Worm (Caenorhabditis elegans): ENCODE results near the gene phat-6.

The phat-6 gene

DNA sequence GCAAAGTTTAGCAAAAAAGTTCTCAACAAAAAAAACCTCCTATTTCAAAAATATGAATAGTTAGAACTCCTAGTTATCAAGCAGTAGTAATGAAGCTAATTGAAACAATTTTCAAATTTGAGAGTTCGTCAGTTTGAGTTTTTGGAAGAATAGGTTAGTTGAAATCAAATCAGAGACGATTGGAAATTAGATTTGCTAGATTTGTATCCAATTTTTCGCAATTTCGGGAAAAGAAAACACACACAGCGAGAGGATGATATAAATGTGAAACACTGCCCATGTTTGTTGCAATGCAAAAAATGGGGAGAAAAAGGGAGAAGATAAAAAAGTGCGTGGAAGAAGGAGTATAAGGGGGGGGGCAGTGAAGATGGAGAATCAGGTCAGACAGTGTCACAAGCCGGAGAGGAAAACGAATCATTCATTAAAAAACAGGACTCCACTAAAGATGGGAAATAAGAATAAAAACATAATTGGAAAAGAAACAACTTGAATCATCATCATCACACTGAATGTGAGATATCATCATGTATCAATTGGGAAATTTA is 31.1 kb upstream of the phat-6 start:
- TF ChIP-seq snpc-4 (tag; optimal IDR thresholded peaks at IDR 0.05), result no peak
- TF ChIP-seq ceh-20 (GFP tag; IDR thresholded peaks at IDR 0.05), result no peak
- TF ChIP-seq mxl-3 (GFP tag; optimal IDR thresholded peaks at IDR 0.05), result peak; percentile 49
- peak; percentile 31 for TF ChIP-seq hlh-11 (tag; optimal IDR thresholded peaks at IDR 0.05)
- TF ChIP-seq hlh-30 (tag; optimal IDR thresholded peaks at IDR 0.05; ENCODE audit: insufficient read depth), result peak; percentile 40
- TF ChIP-seq ces-1 (GFP tag; optimal IDR thresholded peaks at IDR 0.05), result peak; percentile 28
- TF ChIP-seq unc-62 (GFP tag; optimal IDR thresholded peaks at IDR 0.05 in 1 of 2), result peak in 1 of 2 experiments; percentile 35
- TF ChIP-seq unc-62 (tag; optimal IDR thresholded peaks at IDR 0.05), result no peak
- TF ChIP-seq lsy-2 (tag; optimal IDR thresholded peaks at IDR 0.05), result peak in 1 of 2 experiments; percentile 11
- TF ChIP-seq lin-1 (GFP tag; IDR thresholded peaks at IDR 0.05), result no peak

DNA sequence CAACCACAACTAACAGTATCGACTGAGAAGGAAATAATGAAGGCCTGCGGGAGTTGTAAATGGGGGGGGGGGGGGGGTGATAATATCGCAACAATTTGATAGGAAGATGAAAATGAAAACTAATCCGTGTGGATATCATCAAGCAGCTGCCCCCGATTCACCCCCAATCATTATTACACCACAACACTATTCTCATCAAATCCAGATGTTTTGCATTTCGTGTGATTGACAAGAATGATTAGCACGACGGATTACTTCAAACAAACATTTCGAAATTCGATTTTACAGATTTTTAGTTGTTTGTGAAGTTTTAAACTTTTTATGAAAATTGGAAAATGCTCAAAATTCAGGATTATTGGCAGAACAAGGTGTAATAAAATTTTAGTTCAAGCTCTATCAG is 29.9 kb upstream of the phat-6 start:
- TF ChIP-seq arid-1 (GFP tag; conservative IDR thresholded peaks at IDR 0.05) (no peak), ceh-32 (tag; optimal IDR thresholded peaks at IDR 0.05; ENCODE audit: poor library complexity) (no peak), zip-11 (GFP tag; IDR thresholded peaks at IDR 0.05) (no peak), daf-12 (tag; optimal IDR thresholded peaks at IDR 0.05) (no peak), mxl-2 (GFP tag; conservative IDR thresholded peaks at IDR 0.05) (no peak), nhr-77 (tag; optimal IDR thresholded peaks at IDR 0.05) (no peak), pqm-1 (tag; optimal IDR thresholded peaks at IDR 0.05) (no peak), snpc-4 (tag; optimal IDR thresholded peaks at IDR 0.05) (no peak), zfp-3 (GFP tag; conservative IDR thresholded peaks at IDR 0.05) (no peak), php-3 (GFP tag; IDR thresholded peaks at IDR 0.05) (no peak), nhr-6 (tag; optimal IDR thresholded peaks at IDR 0.05) (no peak), Y5F2A.4 (GFP tag; optimal IDR thresholded peaks at IDR 0.05) (no peak), vab-7 (GFP tag; IDR thresholded peaks at IDR 0.05) (no peak), mxl-3 (GFP tag; optimal IDR thresholded peaks at IDR 0.05) (no peak), dve-1 (tag; optimal IDR thresholded peaks at IDR 0.05; ENCODE audit: insufficient read depth) (no peak), F37D6.2 (tag; optimal IDR thresholded peaks at IDR 0.05) (no peak), F26F4.8 (GFP tag; conservative IDR thresholded peaks at IDR 0.05) (no peak), nhr-25 (tag; optimal IDR thresholded peaks at IDR 0.05; ENCODE audit: borderline replicate concordance, insufficient read depth) (no peak), rbr-2 (tag; optimal IDR thresholded peaks at IDR 0.05) (no peak)

DNA sequence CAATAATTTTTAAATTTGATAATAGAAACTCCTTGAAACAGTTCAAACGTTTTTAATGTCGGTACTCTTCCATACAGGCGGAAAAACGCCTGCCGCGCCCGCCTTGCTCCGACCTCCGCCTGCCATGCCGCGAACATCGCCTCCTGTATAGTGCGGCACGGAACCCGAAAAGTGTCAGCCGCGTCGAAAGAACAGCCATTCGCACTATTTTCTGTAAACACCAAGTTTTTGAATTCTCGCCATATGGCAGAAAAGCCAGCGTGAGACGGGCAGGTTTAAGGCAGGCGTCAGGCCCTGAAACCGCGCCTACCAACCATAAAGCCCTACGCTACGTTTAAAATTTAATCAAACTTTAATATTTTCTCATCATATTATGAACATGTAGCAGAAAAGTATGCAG is 28.6 kb upstream of the phat-6 start:
- TF ChIP-seq hmg-1.1 (GFP tag; IDR thresholded peaks at IDR 0.05), result no peak
- no peak for TF ChIP-seq zag-1 (tag; optimal IDR thresholded peaks at IDR 0.05)
- no peak for TF ChIP-seq pqm-1 (tag; optimal IDR thresholded peaks at IDR 0.05)
- no peak for TF ChIP-seq unc-39 (tag; optimal IDR thresholded peaks at IDR 0.05)
- peak; percentile 52 for TF ChIP-seq set-16 (GFP tag; IDR thresholded peaks at IDR 0.05)
- TF ChIP-seq snpc-4 (tag; optimal IDR thresholded peaks at IDR 0.05), result peak; percentile 6
- TF ChIP-seq daf-16 (GFP tag; optimal IDR thresholded peaks at IDR 0.05), result no peak
- no peak for TF ChIP-seq daf-16 (tag; optimal IDR thresholded peaks at IDR 0.05)
- no peak for TF ChIP-seq zfp-3 (GFP tag; conservative IDR thresholded peaks at IDR 0.05)
- no peak for TF ChIP-seq Y5F2A.4 (GFP tag; optimal IDR thresholded peaks at IDR 0.05)
- TF ChIP-seq nhr-48 (tag; optimal IDR thresholded peaks at IDR 0.05), result no peak

DNA sequence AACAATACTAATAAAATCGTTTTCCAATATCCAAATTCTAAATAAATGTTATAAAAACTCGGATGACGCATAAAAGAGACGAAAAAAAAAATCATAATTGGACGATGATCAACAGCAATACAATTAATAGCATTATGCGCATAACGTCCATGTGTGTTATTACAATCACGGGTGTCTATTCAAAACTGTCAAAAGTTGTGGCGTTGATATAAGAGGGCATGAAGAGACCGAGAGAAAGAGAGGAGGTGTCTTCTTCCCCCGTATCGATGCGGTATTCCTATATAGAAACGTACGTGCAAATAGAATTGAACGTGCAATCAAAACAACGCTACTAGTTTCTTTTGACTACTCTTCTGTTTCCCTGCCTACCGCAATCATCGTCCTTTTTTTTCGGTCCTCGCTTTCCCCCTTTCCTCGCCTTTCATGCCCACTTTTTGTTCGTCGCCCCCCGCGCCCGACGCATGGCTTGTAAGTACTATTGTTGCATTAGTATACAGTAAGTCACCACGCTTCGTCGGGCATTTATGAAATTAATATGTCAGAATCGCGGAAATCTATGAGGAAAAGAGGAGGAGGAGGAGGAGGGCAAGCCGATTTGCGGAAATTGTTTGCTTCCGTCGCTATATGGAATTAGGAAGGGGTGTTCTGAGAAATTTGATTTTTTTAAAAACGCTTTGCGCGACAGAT is 27.8 kb upstream of the phat-6 start:
- TF ChIP-seq zfp-2 (tag; optimal IDR thresholded peaks at IDR 0.05) (no peak), nhr-6 (tag; optimal IDR thresholded peaks at IDR 0.05) (peak; percentile 0), hif-1 (tag; optimal IDR thresholded peaks at IDR 0.05) (peak in 1 of 2 experiments; percentile 68), hmg-1.1 (GFP tag; IDR thresholded peaks at IDR 0.05) (no peak), F49E8.2 (tag; optimal IDR thresholded peaks at IDR 0.05; ENCODE audit: borderline replicate concordance) (no peak), lsy-2 (tag; optimal IDR thresholded peaks at IDR 0.05) (peak in 1 of 2 experiments; percentile 40), lim-7 (GFP tag; IDR thresholded peaks at IDR 0.05) (no peak), mes-2 (tag; optimal IDR thresholded peaks at IDR 0.05; ENCODE audit: poor library complexity, severe bottlenecking) (peak; percentile 26), T20F7.1 (GFP tag; optimal IDR thresholded peaks at IDR 0.05) (peak; percentile 19), hlh-30 (tag; optimal IDR thresholded peaks at IDR 0.05; ENCODE audit: insufficient read depth) (peak; percentile 70), daf-19 (GFP tag; conservative IDR thresholded peaks at IDR 0.05) (no peak), ztf-7 (tag; optimal IDR thresholded peaks at IDR 0.05) (peak; percentile 46), dve-1 (tag; optimal IDR thresholded peaks at IDR 0.05; ENCODE audit: insufficient read depth) (peak; percentile 71), madf-5 (GFP tag; IDR thresholded peaks at IDR 0.05) (no peak), nhr-76 (tag; optimal IDR thresholded peaks at IDR 0.05) (no peak), ztf-11 (tag; optimal IDR thresholded peaks at IDR 0.05) (no peak)

Data from whole organism, L4 larva.